Fruit fly (Drosophila melanogaster) whole organism, embryonic: ENCODE measurements around the gene yellow-f.
A peak's percentile ranks its signal among the peaks of the same experiment; 100 is the strongest.

Experiments
- Adf1 ChIP-seq: fragments of 200-800 bp; sonication (Bioruptor generic); IDR thresholded peaks from 2 replicates; pipeline ENCODE4 v1.3.6; 2022; ENCODE audit warnings: missing biosample characterization, missing genetic modification characterization
- Bdp1 ChIP-seq: fragments of 200-800 bp; sonication (Bioruptor generic); optimal IDR thresholded peaks from 3 replicates; lab custom pipeline; 2016; ENCODE audit warnings: missing biosample characterization, missing genetic modification characterization
- C15 ChIP-seq: fragments of 200-800 bp; sonication (Bioruptor generic); IDR thresholded peaks from 3 replicates; pipeline ENCODE4 v1.3.6; 2022; ENCODE audit warnings: missing biosample characterization, missing genetic modification characterization
- CG10543 ChIP-seq: fragments of 200-800 bp; sonication (Bioruptor generic); optimal IDR thresholded peaks from 3 replicates; lab custom pipeline; 2017; ENCODE audit warnings: missing biosample characterization, mild to moderate bottlenecking, missing genetic modification characterization, moderate library complexity
- CG10959 ChIP-seq: fragments of 200-800 bp; sonication (Bioruptor generic); IDR thresholded peaks from 2 replicates; pipeline ENCODE4 v1.3.6; 2022; ENCODE audit warnings: missing biosample characterization, missing genetic modification characterization
- CG12104 ChIP-seq: fragments of 200-800 bp; sonication (Bioruptor generic); optimal IDR thresholded peaks from 3 replicates; lab custom pipeline; 2016; ENCODE audit warnings: missing biosample characterization, missing genetic modification characterization
- CG1233 ChIP-seq: fragments of 200-800 bp; sonication (Bioruptor generic); optimal IDR thresholded peaks from 4 replicates; lab custom pipeline; 2018; ENCODE audit warnings: missing biosample characterization, mild to moderate bottlenecking, missing genetic modification characterization
- CG15011 ChIP-seq: fragments of 200-800 bp; sonication (Bioruptor generic); optimal IDR thresholded peaks from 3 replicates; lab custom pipeline; 2018; ENCODE audit warnings: missing biosample characterization, mild to moderate bottlenecking, missing genetic modification characterization
- CG17568 ChIP-seq: fragments of 200-800 bp; sonication (Bioruptor generic); optimal IDR thresholded peaks from 2 replicates; lab custom pipeline; 2018; ENCODE audit warnings: missing biosample characterization, mild to moderate bottlenecking, missing genetic modification characterization, moderate library complexity
- CG17802 ChIP-seq: fragments of 200-800 bp; sonication (Bioruptor generic); optimal IDR thresholded peaks from 2 replicates; lab custom pipeline; 2018; ENCODE audit warnings: missing biosample characterization, mild to moderate bottlenecking, missing genetic modification characterization, moderate library complexity
- CG2712 ChIP-seq: fragments of 200-800 bp; optimal IDR thresholded peaks from 3 replicates; lab custom pipeline; 2019; ENCODE audit warnings: missing biosample characterization, mild to moderate bottlenecking, missing genetic modification characterization, moderate library complexity
- CG30431 ChIP-seq: fragments of 200-800 bp; sonication (Bioruptor generic); optimal IDR thresholded peaks from 2 replicates; lab custom pipeline; 2017; ENCODE audit warnings: missing biosample characterization, missing genetic modification characterization
- CG32772 ChIP-seq: fragments of 200-800 bp; sonication (Bioruptor generic); IDR thresholded peaks from 2 replicates; pipeline ENCODE4 v1.3.6; 2022; ENCODE audit warnings: missing biosample characterization, missing genetic modification characterization
- CG34376 ChIP-seq: fragments of 200-800 bp; sonication (Bioruptor generic); optimal IDR thresholded peaks from 2 replicates; lab custom pipeline; 2018; ENCODE audit warnings: missing biosample characterization, mild to moderate bottlenecking, missing genetic modification characterization
- CG3847 ChIP-seq: fragments of 200-800 bp; sonication (Bioruptor generic); IDR thresholded peaks from 2 replicates; pipeline ENCODE4 v1.3.6; 2022; ENCODE audit warnings: missing biosample characterization, missing genetic modification characterization
- CG4730 ChIP-seq: fragments of 200-800 bp; sonication (Bioruptor generic); IDR thresholded peaks from 2 replicates; pipeline ENCODE4 v1.3.6; 2022; ENCODE audit warnings: missing biosample characterization, missing genetic modification characterization
- CG8290 ChIP-seq, 3 experiments: fragments of 200-800 bp; sonication (Bioruptor generic); optimal IDR thresholded peaks; 2 replicates each; lab custom pipeline; 2016 to 2019; ENCODE audit warnings: missing biosample characterization in 3 of 3, missing genetic modification characterization in 3 of 3, mild to moderate bottlenecking in 2 of 3, moderate library complexity in 1 of 3
- CG9727 ChIP-seq: fragments of 200-800 bp; sonication (Bioruptor generic); optimal IDR thresholded peaks from 3 replicates; lab custom pipeline; 2017; ENCODE audit warnings: missing biosample characterization, mild to moderate bottlenecking, missing genetic modification characterization
- CG9932 ChIP-seq: fragments of 200-800 bp; sonication (Bioruptor generic); IDR thresholded peaks from 2 replicates; pipeline ENCODE4 v1.3.6; 2022; ENCODE audit warnings: missing biosample characterization, missing genetic modification characterization
- CHES-1-like ChIP-seq: fragments of 200-800 bp; sonication (Bioruptor generic); optimal IDR thresholded peaks from 2 replicates; lab custom pipeline; 2016; ENCODE audit warnings: missing biosample characterization, missing genetic modification characterization
- Camta ChIP-seq: fragments of 200-800 bp; sonication (Bioruptor generic); optimal IDR thresholded peaks from 2 replicates; lab custom pipeline; 2016; ENCODE audit warnings: missing biosample characterization, missing genetic modification characterization
- CoRest ChIP-seq: fragments of 200-800 bp; sonication (Bioruptor generic); optimal IDR thresholded peaks from 3 replicates; lab custom pipeline; 2018; ENCODE audit warnings: missing biosample characterization, mild to moderate bottlenecking, missing genetic modification characterization, moderate library complexity
- Drgx ChIP-seq: fragments of 200-800 bp; sonication (Bioruptor generic); IDR thresholded peaks from 2 replicates; pipeline ENCODE4 v1.3.6; 2022; ENCODE audit warnings: missing biosample characterization, missing genetic modification characterization
- E2f1 ChIP-seq: fragments of 200-800 bp; sonication (Bioruptor generic); IDR thresholded peaks from 2 replicates; pipeline ENCODE4 v1.3.6; 2022; ENCODE audit warnings: missing biosample characterization, missing genetic modification characterization
- Hsf ChIP-seq: fragments of 200-800 bp; sonication (Bioruptor generic); optimal IDR thresholded peaks from 3 replicates; lab custom pipeline; 2016; ENCODE audit warnings: missing biosample characterization, missing genetic modification characterization
- NFAT ChIP-seq: fragments of 200-800 bp; sonication (Bioruptor generic); IDR thresholded peaks from 2 replicates; pipeline ENCODE4 v1.3.6; 2022; ENCODE audit warnings: missing biosample characterization, missing genetic modification characterization
- Pdp1 ChIP-seq, 2 experiments: fragments of 200-800 bp; sonication (Bioruptor generic); optimal IDR thresholded peaks; 3 replicates each; lab custom pipeline; 2016; ENCODE audit warnings: missing biosample characterization in 2 of 2, missing genetic modification characterization in 2 of 2, mild to moderate bottlenecking in 1 of 2, moderate library complexity in 1 of 2
- Trl ChIP-seq, 3 experiments: fragments of >200 bp in 2 of 3; fragments of 200-800 bp in 1 of 3; sonication (Bioruptor generic) in 1 of 3; optimal IDR thresholded peaks; 2 replicates in 1 of 3; 3 replicates in 2 of 3; lab custom pipeline; 2016 to 2017; ENCODE audit warnings: missing biosample characterization in 1 of 3, missing genetic modification characterization in 1 of 3
- cg ChIP-seq: fragments of 200-800 bp; sonication (Bioruptor generic); optimal IDR thresholded peaks from 3 replicates; lab custom pipeline; 2019; ENCODE audit warnings: missing biosample characterization, mild to moderate bottlenecking, missing genetic modification characterization, moderate library complexity
- chinmo ChIP-seq: fragments of 200-800 bp; sonication (Bioruptor generic); IDR thresholded peaks from 4 replicates; pipeline ENCODE4 v1.3.6; 2022; ENCODE audit warnings: missing biosample characterization, missing genetic modification characterization; ENCODE audit not compliant: partially characterized antibody
- crol ChIP-seq: fragments of 200-800 bp; sonication (Bioruptor generic); IDR thresholded peaks from 2 replicates; pipeline ENCODE4 v1.3.6; 2022; ENCODE audit warnings: missing biosample characterization, missing genetic modification characterization
- cwo ChIP-seq: fragments of 200-800 bp; sonication (Bioruptor generic); optimal IDR thresholded peaks from 3 replicates; lab custom pipeline; 2017; ENCODE audit warnings: missing biosample characterization, missing genetic modification characterization, mild to moderate bottlenecking, moderate library complexity, missing genetic modification reagents
- dysf ChIP-seq: fragments of 200-800 bp; sonication (Bioruptor generic); IDR thresholded peaks from 3 replicates; pipeline ENCODE4 v1.3.6; 2022; ENCODE audit warnings: missing biosample characterization, missing genetic modification characterization
- gem ChIP-seq: fragments of 200-800 bp; sonication (Bioruptor generic); optimal IDR thresholded peaks from 2 replicates; lab custom pipeline; 2019; ENCODE audit warnings: missing biosample characterization, mild to moderate bottlenecking, missing genetic modification characterization, moderate library complexity
- jigr1 ChIP-seq: fragments of 200-800 bp; sonication (Bioruptor generic); IDR thresholded peaks from 3 replicates; pipeline ENCODE4 v1.3.6; 2022; ENCODE audit warnings: missing biosample characterization, missing genetic modification characterization
- klu ChIP-seq: fragments of 200-800 bp; sonication (Bioruptor generic); IDR thresholded peaks from 2 replicates; pipeline ENCODE4 v1.3.6; 2022; ENCODE audit warnings: missing biosample characterization, missing genetic modification characterization
- lab ChIP-seq: fragments of 200-800 bp; sonication (Bioruptor generic); optimal IDR thresholded peaks from 3 replicates; lab custom pipeline; 2017; ENCODE audit warnings: missing biosample characterization, missing genetic modification characterization, mild to moderate bottlenecking, moderate library complexity, missing genetic modification reagents
- nmo ChIP-seq: fragments of 200-800 bp; sonication (Bioruptor generic); optimal IDR thresholded peaks from 2 replicates; lab custom pipeline; 2018; ENCODE audit warnings: missing biosample characterization, mild to moderate bottlenecking, missing genetic modification characterization, moderate library complexity
- nom ChIP-seq: fragments of 200-800 bp; sonication (Bioruptor generic); optimal IDR thresholded peaks from 2 replicates; lab custom pipeline; 2017; ENCODE audit warnings: missing biosample characterization, missing genetic modification characterization, mild to moderate bottlenecking, moderate library complexity, missing genetic modification reagents
- odd ChIP-seq: fragments of 200-800 bp; sonication (Bioruptor generic); optimal IDR thresholded peaks from 2 replicates; lab custom pipeline; 2017; ENCODE audit warnings: missing biosample characterization, mild to moderate bottlenecking, missing genetic modification characterization
- pho ChIP-seq: fragments of 200-800 bp; sonication (Bioruptor generic); optimal IDR thresholded peaks from 2 replicates; lab custom pipeline; 2016; ENCODE audit warnings: missing biosample characterization, missing genetic modification characterization
- pita ChIP-seq: fragments of 200-800 bp; sonication (Bioruptor generic); optimal IDR thresholded peaks from 2 replicates; lab custom pipeline; 2017; ENCODE audit warnings: missing biosample characterization, mild to moderate bottlenecking, missing genetic modification characterization
- rib ChIP-seq: fragments of 200-800 bp; sonication (Bioruptor generic); IDR thresholded peaks from 2 replicates; pipeline ENCODE4 v1.3.6; 2022; ENCODE audit warnings: missing biosample characterization, missing genetic modification characterization
- sd ChIP-seq: fragments of 200-800 bp; sonication (Bioruptor generic); optimal IDR thresholded peaks from 3 replicates; lab custom pipeline; 2018; ENCODE audit warnings: missing biosample characterization, mild to moderate bottlenecking, missing genetic modification characterization, moderate library complexity
- sens ChIP-seq: fragments of 200-800 bp; sonication (Bioruptor generic); peaks from one replicate; lab custom pipeline; 2016; ENCODE audit warnings: missing biosample characterization, missing genetic modification characterization
- slbo ChIP-seq: fragments of 200-800 bp; sonication (Bioruptor generic); IDR thresholded peaks from 2 replicates; pipeline ENCODE4 v1.3.6; 2022; ENCODE audit warnings: missing biosample characterization, missing genetic modification characterization
- sug ChIP-seq: fragments of 200-800 bp; optimal IDR thresholded peaks from 2 replicates; lab custom pipeline; 2019; ENCODE audit warnings: missing biosample characterization, mild to moderate bottlenecking, missing genetic modification characterization, moderate library complexity

The yellow-f gene

DNA sequence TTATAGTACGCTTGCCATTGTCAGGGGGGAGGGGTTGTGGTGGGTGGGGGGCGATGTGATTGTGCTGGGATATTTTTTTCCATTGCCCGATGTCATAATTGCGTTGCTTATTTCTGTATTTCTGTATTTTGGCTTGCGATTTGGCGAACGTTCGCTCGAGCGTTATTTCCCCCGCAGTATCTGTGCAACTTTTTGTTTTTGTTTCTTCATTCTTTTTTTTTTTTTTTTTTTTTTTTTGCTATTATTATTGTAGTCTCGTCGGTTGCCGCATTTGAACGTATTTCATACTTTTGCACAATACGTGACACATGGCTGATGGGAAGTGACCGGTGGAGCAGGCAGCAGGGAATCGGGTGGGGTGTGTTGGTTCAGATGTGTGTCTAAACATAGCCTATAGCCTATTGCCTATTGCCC lies 24.6 kb upstream of the yellow-f start:
- TF ChIP-seq CG10543 (GFP tag; lab: Kevin White, UChicago) (peak; percentile 62), Drgx (GFP tag; lab: Robert Waterston, UW) (peak; percentile 43), lab (GFP tag; lab: Kevin White, UChicago) (peak; percentile 35), sug (tag; lab: Kevin White, UChicago) (peak; percentile 23), gem (no peak), CG32772 (peak; percentile 39; the same call in 1 of the 2 replicates), crol (GFP tag; lab: Robert Waterston, UW) (peak; percentile 78), NFAT (GFP tag; lab: Robert Waterston, UW) (peak; percentile 73; the same call in 1 of the 2 replicates), klu (GFP tag; lab: Robert Waterston, UW) (no peak), chinmo (peak; percentile 92), cwo (GFP tag; lab: Kevin White, UChicago) (peak; percentile 9), CG12104 (GFP tag; lab: Kevin White, UChicago) (no peak), Hsf (no peak), rib (GFP tag; lab: Robert Waterston, UW) (peak; percentile 67; the same call in 1 of the 2 replicates), C15 (GFP tag; lab: Robert Waterston, UW) (0 out of 3 replicates have a peak, but pooled peaks have one; percentile 13), CG9932 (GFP tag; lab: Robert Waterston, UW) (peak; percentile 47), CG15011 (GFP tag; lab: Kevin White, UChicago) (no peak), Adf1 (0 out of 2 replicates have a peak, but pooled peaks have one; percentile 9), CG17568 (GFP tag; lab: Kevin White, UChicago) (no peak), odd (GFP tag; lab: Kevin White, UChicago) (no peak), pita (GFP tag; lab: Kevin White, UChicago) (no peak), Pdp1 (GFP tag; optimal IDR thresholded peaks at IDR 0.05; lab: Kevin White, UChicago) (peak in 1 of 2 experiments; percentile 65)

- TF ChIP-seq sens (GFP tag; lab: Kevin White, UChicago) (peak; percentile 89), CG30431 (GFP tag; lab: Kevin White, UChicago) (no peak), Trl (optimal IDR thresholded peaks at IDR 0.05; lab: Kevin White, UChicago) (no peak), Trl (GFP tag; optimal IDR thresholded peaks at IDR 0.05; lab: Kevin White, UChicago) (peak; percentile 12), nom (GFP tag; lab: Kevin White, UChicago) (peak; percentile 68), nmo (GFP tag; lab: Kevin White, UChicago) (peak; percentile 12), CG4730 (GFP tag; lab: Robert Waterston, UW) (no peak), CG8290 (GFP tag; optimal IDR thresholded peaks at IDR 0.05; lab: Kevin White, UChicago) (no peak), CG8290 (tag; optimal IDR thresholded peaks at IDR 0.05; lab: Kevin White, UChicago) (peak in 1 of 2 experiments; percentile 35), pho (GFP tag; lab: Kevin White, UChicago) (peak; percentile 18), CG10959 (no peak), gem (peak; percentile 22), CHES-1-like (GFP tag; lab: Kevin White, UChicago) (peak; percentile 27), Camta (no peak), CoRest (tag; lab: Kevin White, UChicago) (peak; percentile 18), CG3847 (GFP tag; lab: Robert Waterston, UW) (0 out of 2 replicates have a peak, but pooled peaks have one; percentile 15), sd (peak; percentile 73), E2f1 (GFP tag; lab: Robert Waterston, UW) (no peak), CG1233 (peak; percentile 23), CG2712 (peak; percentile 18), dysf (peak; percentile 29; the same call in 1 of the 3 replicates), cg (GFP tag; lab: Kevin White, UChicago) (peak; percentile 69), CG17802 (tag; lab: Kevin White, UChicago) (no peak), jigr1 (GFP tag; lab: Robert Waterston, UW) (no peak), slbo (GFP tag; lab: Robert Waterston, UW) (no peak), CG9727 (GFP tag; lab: Kevin White, UChicago) (no peak), CG34376 (peak; percentile 34), Bdp1 (GFP tag; lab: Kevin White, UChicago) (no peak)
Observed at dm6 chr3R:13015811-13016766, 23.1 kb upstream of the yellow-f start.
